Fruit fly (Drosophila melanogaster) whole organism, embryonic: ENCODE data around the gene ATPsynepsilonL.

Experiments
- Abd-B ChIP-seq: fragments of 200-800 bp; sonication (Bioruptor generic); optimal IDR thresholded peaks from 2 replicates; lab custom pipeline; 2018; ENCODE audit warnings: missing biosample characterization, mild to moderate bottlenecking, missing genetic modification characterization, moderate library complexity
- HmgD ChIP-seq: fragments of 200-800 bp; sonication (Bioruptor generic); optimal IDR thresholded peaks from 3 replicates; lab custom pipeline; 2016; ENCODE audit warnings: missing biosample characterization, missing genetic modification characterization
- Side ChIP-seq: fragments of 200-800 bp; sonication (Bioruptor generic); optimal IDR thresholded peaks from 2 replicates; lab custom pipeline; 2016; ENCODE audit warnings: missing biosample characterization, missing genetic modification characterization
- ash1 ChIP-seq: fragments of 200-800 bp; sonication (Bioruptor generic); optimal IDR thresholded peaks from 2 replicates; lab custom pipeline; 2018; ENCODE audit warnings: missing biosample characterization, mild to moderate bottlenecking, missing genetic modification characterization
- emc ChIP-seq: fragments of 200-800 bp; sonication (Bioruptor generic); optimal IDR thresholded peaks from 2 replicates; lab custom pipeline; 2016; ENCODE audit warnings: missing biosample characterization, missing genetic modification characterization
- ems ChIP-seq: fragments of 200-800 bp; sonication (Bioruptor generic); optimal IDR thresholded peaks from 3 replicates; lab custom pipeline; 2016; ENCODE audit warnings: missing biosample characterization, missing genetic modification characterization

dm6 chr3R:10133419-10134340 lies 12.1 kb downstream of the ATPsynepsilonL start:
- TF ChIP-seq HmgD (GFP tag; lab: Kevin White, UChicago) (no peak), Abd-B (GFP tag; lab: Kevin White, UChicago) (no peak), emc (no peak), ash1 (no peak), ems (GFP tag; lab: Kevin White, UChicago) (no peak), Side (GFP tag; lab: Kevin White, UChicago) (no peak)
